Worm (Caenorhabditis elegans): ENCODE data around the gene T25B9.4.

DNA sequence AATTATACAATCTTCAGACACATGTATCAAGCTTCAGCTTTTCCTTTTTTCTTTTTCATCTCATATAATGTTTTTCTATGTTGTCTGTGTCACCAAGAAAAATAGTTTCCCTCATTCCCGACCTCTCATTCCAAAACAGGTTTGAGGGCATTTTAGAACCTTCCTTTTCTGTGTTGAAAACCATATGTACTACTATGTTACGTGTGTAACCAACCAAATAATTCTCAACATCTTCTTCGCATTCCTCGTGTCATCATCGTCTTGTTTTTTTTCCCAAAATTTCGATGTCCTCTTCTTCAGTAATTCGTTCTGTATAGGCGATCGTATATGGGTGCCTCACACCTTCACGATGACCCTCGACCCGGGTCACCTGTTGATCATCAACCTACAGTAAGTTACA, 32.8 kb upstream of the T25B9.4 start, which contains the start of gene pept-2:
- no peak for TF ChIP-seq nhr-237 (tag; optimal IDR thresholded peaks at IDR 0.05)
- TF ChIP-seq pha-4 (tag; optimal IDR thresholded peaks at IDR 0.05), result no peak
- no peak for TF ChIP-seq ztf-11 (tag; optimal IDR thresholded peaks at IDR 0.05)
- no peak for TF ChIP-seq M03D4.4 (tag; optimal IDR thresholded peaks at IDR 0.05)
- no peak for TF ChIP-seq lsy-2 (tag; optimal IDR thresholded peaks at IDR 0.05)
- TF ChIP-seq nhr-12 (tag; optimal IDR thresholded peaks at IDR 0.05), result no peak
- TF ChIP-seq snpc-4 (tag; optimal IDR thresholded peaks at IDR 0.05), result no peak
- no peak for TF ChIP-seq ceh-39 (tag; optimal IDR thresholded peaks at IDR 0.05)
- TF ChIP-seq lin-13 (tag; optimal IDR thresholded peaks at IDR 0.05), result no peak
- no peak for TF ChIP-seq ces-1 (GFP tag; optimal IDR thresholded peaks at IDR 0.05)
- TF ChIP-seq nhr-76 (tag; optimal IDR thresholded peaks at IDR 0.05), result no peak
- no peak for TF ChIP-seq nhr-28 (tag; optimal IDR thresholded peaks at IDR 0.05)
- no peak for TF ChIP-seq elt-1 (tag; optimal IDR thresholded peaks at IDR 0.05; ENCODE audit: borderline replicate concordance, insufficient read depth)
- TF ChIP-seq sptf-1 (tag; optimal IDR thresholded peaks at IDR 0.05), result no peak

All from whole organism, mixed stage, embryonic.